Fruit fly (Drosophila melanogaster) whole organism, wandering third instar larva: Measurements from ENCODE around the gene CG32750.

ENCODE experiments used
- Abd-B ChIP-seq: fragments of >200 bp; optimal IDR thresholded peaks from 2 replicates; lab custom pipeline; 2017; ENCODE audit warnings: missing biosample characterization, missing genetic modification characterization
- HLH106 ChIP-seq: fragments of 200-800 bp; optimal IDR thresholded peaks from 3 replicates; lab custom pipeline; 2019; ENCODE audit warnings: missing biosample characterization, mild to moderate bottlenecking, missing genetic modification characterization, moderate library complexity

dm6 chrX:6193183-6193810, 2.9 kb downstream of the CG32750 start:
- TF ChIP-seq HLH106 (tag; lab: Kevin White, UChicago) (peak; percentile 65), Abd-B (GFP tag; lab: Kevin White, UChicago) (no peak)
